Fruit fly (Drosophila melanogaster): ENCODE results near the gene Mpi.

Mpi gene

dm6 chr3R:9771519-9771972 is 12.1 kb downstream of the Mpi start, which contains the start of gene CG9471 (continued):
- TF ChIP-seq row (GFP tag; IDR thresholded peaks at IDR 0.05) (peak; percentile 98), ro (GFP tag; IDR thresholded peaks at IDR 0.05) (peak; percentile 74), yki (optimal IDR thresholded peaks at IDR 0.05) (no peak), ci (GFP tag; IDR thresholded peaks at IDR 0.05) (peak; percentile 94), CG12155 (GFP tag; optimal IDR thresholded peaks at IDR 0.05) (peak; percentile 93), Neu2 (GFP tag; optimal IDR thresholded peaks at IDR 0.05; ENCODE audit: borderline replicate concordance) (peak; percentile 65), CG2202 (tag; optimal IDR thresholded peaks at IDR 0.05) (peak; percentile 76), nerfin-1 (tag; optimal IDR thresholded peaks at IDR 0.05) (peak; percentile 80), run (tag; optimal IDR thresholded peaks at IDR 0.05) (peak; percentile 75), cad (GFP tag; optimal IDR thresholded peaks at IDR 0.05) (no peak), vnd (GFP tag; IDR thresholded peaks at IDR 0.05; ENCODE audit: partially characterized antibody) (no peak), nerfin-2 (GFP tag; IDR thresholded peaks at IDR 0.05; ENCODE audit: partially characterized antibody) (no peak), corto (GFP tag; optimal IDR thresholded peaks at IDR 0.05) (peak; percentile 86), fru (optimal IDR thresholded peaks at IDR 0.05) (no peak), unpg (GFP tag; optimal IDR thresholded peaks at IDR 0.05) (peak; percentile 94), Adf1 (GFP tag; IDR thresholded peaks at IDR 0.05) (peak; percentile 71), H15 (GFP tag; IDR thresholded peaks at IDR 0.05) (peak; percentile 94), CG17568 (GFP tag; optimal IDR thresholded peaks at IDR 0.05) (no peak), CG12104 (GFP tag; optimal IDR thresholded peaks at IDR 0.05) (peak; percentile 85), Oaz (GFP tag; IDR thresholded peaks at IDR 0.05) (peak; percentile 80), ara (GFP tag; IDR thresholded peaks at IDR 0.05) (peak; percentile 91), Fer1 (GFP tag; optimal IDR thresholded peaks at IDR 0.05) (peak; percentile 94), gfzf (GFP tag; optimal IDR thresholded peaks at IDR 0.05) (no peak), lbe (GFP tag; optimal IDR thresholded peaks at IDR 0.05) (peak; percentile 96), sqz (GFP tag; optimal IDR thresholded peaks at IDR 0.05) (peak; percentile 80), HLH54F (GFP tag; optimal IDR thresholded peaks at IDR 0.05) (peak; percentile 90), CG14860 (GFP tag; IDR thresholded peaks at IDR 0.05; ENCODE audit: partially characterized antibody) (no peak), CG7556 (GFP tag; optimal IDR thresholded peaks at IDR 0.05) (peak; percentile 90), CG16815 (GFP tag; optimal IDR thresholded peaks at IDR 0.05) (peak; percentile 87), CG6683 (GFP tag; optimal IDR thresholded peaks at IDR 0.05) (peak; percentile 85), chn (GFP tag; optimal IDR thresholded peaks at IDR 0.05) (peak; percentile 90), bab2 (GFP tag; optimal IDR thresholded peaks at IDR 0.05) (peak; percentile 87), Hand (GFP tag; optimal IDR thresholded peaks at IDR 0.05) (peak; percentile 93), CG17829 (tag; optimal IDR thresholded peaks at IDR 0.05) (peak; percentile 91), Dip3 (GFP tag; optimal IDR thresholded peaks at IDR 0.05) (peak; percentile 94), NFAT (GFP tag; IDR thresholded peaks at IDR 0.05) (peak; percentile 72), Tbp (GFP tag; optimal IDR thresholded peaks at IDR 0.05) (no peak), D19A (tag; optimal IDR thresholded peaks at IDR 0.05) (peak; percentile 87), CrebB (tag; optimal IDR thresholded peaks at IDR 0.05) (peak; percentile 88), CG7987 (GFP tag; optimal IDR thresholded peaks at IDR 0.05) (peak; percentile 80), wor (GFP tag; IDR thresholded peaks at IDR 0.05) (peak; percentile 83), CG33557 (GFP tag; optimal IDR thresholded peaks at IDR 0.05) (peak; percentile 82), abd-A (tag; optimal IDR thresholded peaks at IDR 0.05) (no peak), so (GFP tag; IDR thresholded peaks at IDR 0.05) (peak; percentile 84), pb (GFP tag; optimal IDR thresholded peaks at IDR 0.05) (peak; percentile 73), pros (GFP tag; optimal IDR thresholded peaks at IDR 0.05) (no peak), D (optimal IDR thresholded peaks at IDR 0.05) (no peak), D (GFP tag; optimal IDR thresholded peaks at IDR 0.05) (peak; percentile 78), Rx (GFP tag; IDR thresholded peaks at IDR 0.05) (peak; percentile 90), prd (optimal IDR thresholded peaks at IDR 0.05) (no peak), prd (GFP tag; IDR thresholded peaks at IDR 0.05) (peak; percentile 96), E2f1 (GFP tag; IDR thresholded peaks at IDR 0.05) (peak; percentile 91)

All from whole organism, embryonic.